Worm (Caenorhabditis elegans) whole organism, L3 larva: Measurements from ENCODE around the gene iff-2.

Source experiments
- ama-1 ChIP-seq: fragments of 150-350 bp; optimal IDR thresholded peaks from 2 replicates; lab custom pipeline; 2018
- nhr-11 ChIP-seq: fragments of 150-350 bp; optimal IDR thresholded peaks from 2 replicates; lab custom pipeline; 2014; ENCODE audit warnings: missing biosample characterization, missing genetic modification characterization
- pha-4 ChIP-seq: fragments of 150-350 bp; optimal IDR thresholded peaks from 2 replicates; lab custom pipeline; 2014; ENCODE audit warnings: missing biosample characterization, missing genetic modification reagents, missing genetic modification characterization
- unc-62 ChIP-seq: fragments of 150-350 bp; sonication (generic microtip); optimal IDR thresholded peaks from 4 replicates; lab custom pipeline; 2014; ENCODE audit warnings: missing biosample characterization, missing genetic modification reagents, missing genetic modification characterization

DNA sequence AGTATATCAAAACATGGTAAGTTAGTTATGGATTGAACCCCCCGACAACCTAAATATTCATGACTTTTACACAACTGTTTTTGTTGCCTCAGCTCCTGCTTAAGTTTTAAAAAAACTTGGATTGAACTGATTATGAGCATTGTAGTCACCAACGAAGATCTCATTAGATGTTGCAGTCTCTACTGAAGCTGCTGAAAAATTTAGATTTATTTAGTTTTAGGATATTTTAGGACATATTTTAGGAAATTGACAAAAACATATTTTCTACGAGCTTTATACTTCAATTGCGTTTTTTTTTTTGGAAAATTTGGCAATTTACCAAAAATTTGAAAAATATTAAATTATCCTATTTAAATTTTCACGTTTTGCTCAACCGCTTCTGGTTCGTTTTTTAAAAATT lies 835 bp upstream of the iff-2 start, which contains the start of gene F54C9.14:
- no peak for TF ChIP-seq ama-1 (lab: Kevin White, UChicago)
- no peak for TF ChIP-seq nhr-11 (tag; lab: Kevin White, UChicago)
- TF ChIP-seq unc-62 (GFP tag; lab: Kevin White, UChicago) = no peak
- no peak for TF ChIP-seq pha-4 (tag; lab: Kevin White, UChicago)
